Worm (Caenorhabditis elegans) whole organism, L4/young adult: ENCODE measurements around the gene H04M03.3.

ENCODE experiments used
- dao-5 ChIP-seq: sonication (generic microtip); optimal IDR thresholded peaks from 2 replicates; lab custom pipeline; 2016; ENCODE audit warnings: missing genotype, missing genetic modification characterization, moderate library complexity, missing compliant biosample characterization
- him-1 ChIP-seq: sonication (generic microtip); optimal IDR thresholded peaks from 2 replicates; lab custom pipeline; 2016; ENCODE audit warnings: missing genotype, missing genetic modification reagents, missing genetic modification characterization, missing compliant biosample characterization

ce11 chrIV:5860762-5861161 is 30.6 kb upstream of the H04M03.3 start:
- no peak for TF ChIP-seq him-1 (tag; lab: Kevin White, UChicago)
- TF ChIP-seq dao-5: no peak
